Fruit fly (Drosophila melanogaster) S2 (cell line): Measurements from ENCODE around the gene RpL22.

Experiments
- CG8478 ChIP-seq: fragments of >200 bp; optimal IDR thresholded peaks from 2 replicates; lab custom pipeline; 2018
- CTCF ChIP-seq, 2 experiments: fragments of >200 bp; optimal IDR thresholded peaks; 2 replicates each; lab custom pipeline; 2018

DNA sequence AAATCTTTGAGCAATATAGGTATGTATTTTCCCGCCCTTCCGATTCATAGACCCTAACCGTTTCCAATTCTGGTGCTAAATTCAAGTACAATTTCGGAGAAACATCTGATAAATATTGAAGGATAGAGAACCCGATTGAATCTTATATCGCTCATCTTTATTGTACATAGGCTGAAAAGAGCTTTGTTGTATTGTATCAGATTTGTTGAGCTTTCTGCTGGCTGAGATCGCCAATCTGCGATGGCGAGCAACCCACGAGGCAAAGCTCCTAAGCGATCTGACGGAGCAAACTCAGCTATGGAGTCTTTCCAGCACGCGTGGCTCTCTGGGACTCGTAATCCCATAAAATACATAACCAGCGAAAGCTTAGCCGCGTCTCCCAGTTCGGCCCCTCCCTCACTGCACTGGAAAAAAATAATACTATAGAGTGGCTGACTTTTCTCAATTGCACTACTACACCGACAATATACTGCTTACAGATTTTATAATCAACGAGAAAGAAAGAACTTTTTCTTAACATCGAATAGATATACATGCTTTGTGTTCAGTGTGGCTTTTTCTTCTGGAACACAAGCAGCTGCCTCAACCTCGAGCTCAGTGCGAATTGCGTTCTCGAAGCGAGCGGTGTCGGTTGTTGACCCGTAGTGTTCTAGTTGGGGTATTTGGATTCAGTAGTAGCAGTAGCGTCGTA lies 9.1 kb downstream of the RpL22 start:
- TF ChIP-seq CG8478 (no peak), CTCF (optimal IDR thresholded peaks at IDR 0.05; lab: Kevin White, UChicago) (no peak)
